Worm (Caenorhabditis elegans) whole organism, L2 larva: Measurements from ENCODE around the gene srh-75.

Experiments
- ZK546.5 ChIP-seq: sonication (generic microtip); optimal IDR thresholded peaks from 2 replicates; lab custom pipeline; 2017; ENCODE audit warnings: missing biosample characterization, missing genetic modification characterization
- lin-39 ChIP-seq: fragments of 150-350 bp; optimal IDR thresholded peaks from 2 replicates; lab custom pipeline; 2014; ENCODE audit warnings: missing biosample characterization, missing genetic modification reagents, missing genetic modification characterization
- lsy-2 ChIP-seq, 2 experiments: fragments of 150-350 bp in 1 of 2; sonication (generic microtip) in 1 of 2; optimal IDR thresholded peaks; 2 replicates each; lab custom pipeline; 2014 to 2017; ENCODE audit warnings: missing biosample characterization in 2 of 2, missing genetic modification characterization in 2 of 2
- mdl-1 ChIP-seq, 2 experiments: fragments of 150-350 bp in 1 of 2; sonication (generic microtip) in 1 of 2; optimal IDR thresholded peaks; 2 replicates each; lab custom pipeline; 2017; ENCODE audit warnings: missing biosample characterization in 2 of 2, missing genetic modification characterization in 2 of 2
- sma-9 ChIP-seq, 2 experiments: fragments of 150-350 bp in 1 of 2; sonication (generic microtip) in 1 of 2; optimal IDR thresholded peaks; 2 replicates each; lab custom pipeline; 2014 to 2016; ENCODE audit warnings: missing genetic modification characterization in 2 of 2, mild to moderate bottlenecking in 1 of 2, missing biosample characterization in 1 of 2, missing compliant biosample characterization in 1 of 2, missing genetic modification reagents in 1 of 2, moderate library complexity in 1 of 2
- unc-62 ChIP-seq: fragments of 150-350 bp; optimal IDR thresholded peaks from 2 replicates; lab custom pipeline; 2014; ENCODE audit warnings: missing biosample characterization, missing genetic modification reagents, missing genetic modification characterization
- zag-1 ChIP-seq: fragments of 150-350 bp; optimal IDR thresholded peaks from 2 replicates; lab custom pipeline; 2014; ENCODE audit warnings: missing biosample characterization, missing genetic modification characterization
- ztf-11 ChIP-seq: sonication (generic microtip); optimal IDR thresholded peaks from 2 replicates; lab custom pipeline; 2017; ENCODE audit warnings: missing biosample characterization, missing genetic modification characterization

DNA sequence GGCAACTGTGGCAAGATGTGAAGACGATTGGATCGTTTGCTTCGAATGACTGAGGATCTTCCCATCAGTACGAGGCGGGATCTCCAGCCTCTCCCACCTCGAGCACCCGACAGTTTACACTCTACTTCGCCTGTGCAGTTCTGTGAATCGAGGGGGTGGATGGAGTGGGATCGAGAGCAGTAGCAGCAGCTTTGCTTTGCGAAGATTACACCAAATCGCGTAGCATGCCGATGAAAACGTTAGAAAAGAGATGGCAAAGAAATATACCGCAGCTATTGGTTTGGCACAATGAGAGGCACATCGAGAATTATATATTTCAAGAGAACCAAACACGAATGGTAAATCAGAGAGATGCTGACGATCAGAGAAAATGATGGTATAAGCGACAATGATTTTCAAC lies 17.5 kb upstream of the srh-75 start, which contains the start of gene act-3:
- TF ChIP-seq ztf-11 (tag; lab: Kevin White, UChicago), result no peak
- no peak for TF ChIP-seq ZK546.5
- TF ChIP-seq mdl-1 (tag; optimal IDR thresholded peaks at IDR 0.05; lab: Kevin White, UChicago), result no peak
- peak; percentile 16 for TF ChIP-seq sma-9 (GFP tag; optimal IDR thresholded peaks at IDR 0.05; lab: Kevin White, UChicago)
- TF ChIP-seq sma-9 (tag; optimal IDR thresholded peaks at IDR 0.05; lab: Kevin White, UChicago), result no peak
- TF ChIP-seq lsy-2 (tag; optimal IDR thresholded peaks at IDR 0.05; lab: Kevin White, UChicago), result no peak
- no peak for TF ChIP-seq unc-62 (GFP tag; lab: Kevin White, UChicago)
- TF ChIP-seq lin-39, result no peak
- TF ChIP-seq zag-1 (tag; lab: Kevin White, UChicago), result no peak
